Fruit fly (Drosophila melanogaster): ENCODE data around the gene GCC185.

Gene GCC185

DNA sequence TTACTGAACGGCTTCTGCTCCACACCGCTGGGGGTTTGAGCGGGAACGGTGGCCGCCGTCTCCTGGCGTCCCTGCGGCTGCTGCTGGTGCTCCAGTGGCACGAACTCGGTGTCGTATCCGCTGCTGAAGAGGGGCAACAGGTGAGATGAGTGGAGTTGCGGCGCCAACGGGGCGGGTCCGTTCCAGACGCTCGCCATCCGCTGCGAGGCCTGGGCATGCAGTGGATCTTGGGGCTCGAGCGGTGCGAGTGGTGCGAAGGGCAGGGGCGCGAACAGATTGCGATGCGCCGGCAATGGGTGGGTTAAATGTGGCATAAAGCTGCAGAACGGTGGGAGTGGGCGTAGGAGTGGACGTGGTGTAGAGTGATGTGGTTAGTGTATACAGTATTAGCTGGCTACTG lies 21.4 kb upstream of the GCC185 start:
- TF ChIP-seq Pif1A (GFP tag; optimal IDR thresholded peaks at IDR 0.05): no peak
- TF ChIP-seq rn (GFP tag; IDR thresholded peaks at IDR 0.05): no peak
- TF ChIP-seq Pif1B (GFP tag; optimal IDR thresholded peaks at IDR 0.05): no peak
- peak; percentile 87 for TF ChIP-seq CG13204 (GFP tag; optimal IDR thresholded peaks at IDR 0.05)

DNA sequence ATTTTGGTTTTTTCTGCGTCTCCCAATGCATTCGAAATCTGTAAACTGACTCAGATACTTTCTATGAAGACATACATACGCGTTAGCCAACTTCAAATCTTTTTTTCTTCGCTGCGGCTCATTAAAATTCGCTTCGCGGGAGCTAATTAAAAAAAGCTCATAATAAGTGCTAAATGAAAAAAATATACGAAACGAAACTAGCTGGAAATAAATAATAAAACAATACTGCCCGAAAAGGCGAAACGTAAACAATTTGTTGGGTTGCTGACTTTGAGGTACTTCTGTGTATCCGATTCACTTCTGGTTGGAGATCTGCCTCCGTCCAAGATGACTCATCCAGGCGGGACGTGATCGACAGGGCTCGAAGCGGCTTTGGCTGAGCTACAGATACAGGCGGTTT lies 20.6 kb upstream of the GCC185 start:
- peak; percentile 42 for TF ChIP-seq CG13204 (GFP tag; optimal IDR thresholded peaks at IDR 0.05)
- no peak for TF ChIP-seq CG34367 (tag; optimal IDR thresholded peaks at IDR 0.05)
- no peak for TF ChIP-seq D1 (tag; optimal IDR thresholded peaks at IDR 0.05)
- TF ChIP-seq CG32121 (GFP tag; IDR thresholded peaks at IDR 0.05): no peak

dm6 chr3R:11991538-11992164 lies 18.9 kb upstream of the GCC185 start:
- TF ChIP-seq rn (GFP tag; IDR thresholded peaks at IDR 0.05) (no peak), CG10348 (GFP tag; IDR thresholded peaks at IDR 0.05) (no peak), CG4496 (GFP tag; IDR thresholded peaks at IDR 0.05) (no peak), fd96Ca (GFP tag; IDR thresholded peaks at IDR 0.05) (no peak), CG14655 (GFP tag; optimal IDR thresholded peaks at IDR 0.05) (no peak), CG17806 (tag; optimal IDR thresholded peaks at IDR 0.05) (no peak), CG32121 (GFP tag; IDR thresholded peaks at IDR 0.05) (no peak), Ets98B (GFP tag; IDR thresholded peaks at IDR 0.05) (no peak), CG12605 (GFP tag; IDR thresholded peaks at IDR 0.05) (no peak), CG8159 (tag; optimal IDR thresholded peaks at IDR 0.05) (no peak)

DNA sequence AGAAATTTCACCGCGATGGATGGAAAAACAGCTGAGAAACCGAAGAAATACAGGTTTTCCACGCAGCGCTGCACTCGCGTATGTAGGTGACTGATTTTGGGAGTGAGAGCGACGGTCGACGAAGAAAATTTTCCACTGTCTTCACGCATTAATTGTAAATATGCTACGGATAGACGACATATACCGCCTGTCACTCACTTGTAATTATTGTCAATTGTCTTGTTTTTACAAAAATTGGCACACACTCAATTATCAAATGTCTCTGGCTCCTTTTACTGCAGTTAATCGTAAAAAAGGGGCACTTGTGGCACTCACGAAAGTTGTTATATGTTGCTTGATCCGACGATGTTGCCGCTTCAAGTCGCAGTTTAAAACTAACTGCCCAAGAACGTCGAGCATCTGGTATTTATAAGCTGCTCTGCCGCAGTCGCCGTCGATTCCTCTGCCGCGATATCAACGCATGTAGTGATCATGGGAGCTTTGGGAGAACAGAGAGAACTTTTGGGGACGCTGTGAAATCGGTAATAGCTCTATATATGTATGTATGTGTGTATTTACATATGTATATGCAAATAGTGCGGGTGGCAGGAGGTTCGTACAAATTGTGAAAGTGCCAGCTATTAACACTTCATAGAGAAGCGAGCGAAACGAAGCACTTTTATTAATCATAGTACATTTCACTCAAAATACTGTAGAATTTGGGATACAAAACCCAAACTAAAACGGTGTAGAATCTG lies 17.5 kb upstream of the GCC185 start, which contains the start of gene mfas:
TSS of gene mfas (minus strand) at position 382 of the 737 bp plus-strand sequence.
- TF ChIP-seq EcR (GFP tag; optimal IDR thresholded peaks at IDR 0.05) (peak; percentile 58), fd96Ca (GFP tag; IDR thresholded peaks at IDR 0.05) (no peak), Snoo (tag; optimal IDR thresholded peaks at IDR 0.05) (peak; percentile 3), CG14655 (GFP tag; optimal IDR thresholded peaks at IDR 0.05) (no peak), gl (tag; optimal IDR thresholded peaks at IDR 0.05) (no peak), CG9948 (tag; optimal IDR thresholded peaks at IDR 0.05) (no peak), CG13204 (GFP tag; optimal IDR thresholded peaks at IDR 0.05) (peak; percentile 21), CG12605 (GFP tag; IDR thresholded peaks at IDR 0.05) (0 out of 2 replicates have a peak, but pooled peaks have one; percentile 9), D1 (tag; optimal IDR thresholded peaks at IDR 0.05) (no peak), Pif1B (GFP tag; optimal IDR thresholded peaks at IDR 0.05) (peak; percentile 51), Ets98B (GFP tag; IDR thresholded peaks at IDR 0.05) (no peak; the same call in 1 of the 2 replicates), CG4496 (GFP tag; IDR thresholded peaks at IDR 0.05) (0 out of 3 replicates have a peak, but pooled peaks have one; percentile 38), CG15710 (tag; optimal IDR thresholded peaks at IDR 0.05) (no peak), CG10348 (GFP tag; IDR thresholded peaks at IDR 0.05) (no peak), CG34367 (tag; optimal IDR thresholded peaks at IDR 0.05) (no peak), CG17806 (tag; optimal IDR thresholded peaks at IDR 0.05) (no peak), CG32121 (GFP tag; IDR thresholded peaks at IDR 0.05) (no peak), Pif1A (GFP tag; optimal IDR thresholded peaks at IDR 0.05) (peak; percentile 37)

DNA sequence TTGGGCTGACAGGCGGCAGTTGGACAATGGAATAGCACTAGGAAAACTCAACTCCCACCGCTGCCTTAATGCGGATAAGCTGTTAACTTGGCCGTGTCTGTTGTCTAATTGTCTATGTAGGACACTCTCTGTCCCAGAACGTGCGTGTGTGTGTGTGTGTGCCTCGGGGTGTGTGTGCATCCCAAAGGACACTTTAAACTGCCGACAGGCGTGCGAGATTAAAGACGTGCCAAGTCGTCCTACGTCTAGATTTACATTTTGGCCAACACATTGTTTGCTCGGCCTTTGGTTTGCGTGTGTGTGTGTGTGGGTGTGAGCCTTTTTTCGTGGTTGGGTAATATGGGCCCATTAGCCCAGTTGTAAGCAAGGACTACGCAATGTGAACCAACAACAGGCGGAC lies 12.4 kb upstream of the GCC185 start:
- TF ChIP-seq Pif1A (GFP tag; optimal IDR thresholded peaks at IDR 0.05): no peak
- TF ChIP-seq CG15710 (tag; optimal IDR thresholded peaks at IDR 0.05): no peak
- no peak for TF ChIP-seq CG12605 (GFP tag; IDR thresholded peaks at IDR 0.05)
- TF ChIP-seq CG17806 (tag; optimal IDR thresholded peaks at IDR 0.05): no peak
- no peak for TF ChIP-seq gl (tag; optimal IDR thresholded peaks at IDR 0.05)
- TF ChIP-seq CG14655 (GFP tag; optimal IDR thresholded peaks at IDR 0.05): no peak
- no peak for TF ChIP-seq fd96Ca (GFP tag; IDR thresholded peaks at IDR 0.05)
- no peak for TF ChIP-seq EcR (GFP tag; optimal IDR thresholded peaks at IDR 0.05)
- no peak for TF ChIP-seq CG8159 (tag; optimal IDR thresholded peaks at IDR 0.05)
- TF ChIP-seq CG4496 (GFP tag; IDR thresholded peaks at IDR 0.05): no peak
- no peak for TF ChIP-seq CG13204 (GFP tag; optimal IDR thresholded peaks at IDR 0.05)
- TF ChIP-seq rn (GFP tag; IDR thresholded peaks at IDR 0.05): no peak
- no peak for TF ChIP-seq CG9948 (tag; optimal IDR thresholded peaks at IDR 0.05)
- no peak for TF ChIP-seq CG32121 (GFP tag; IDR thresholded peaks at IDR 0.05)

- TF ChIP-seq fd96Ca (GFP tag; IDR thresholded peaks at IDR 0.05): no peak
- TF ChIP-seq CG12605 (GFP tag; IDR thresholded peaks at IDR 0.05): 0 out of 2 replicates have a peak, but pooled peaks have one; percentile 26
These were observed 11.5 kb upstream of the GCC185 start, which contains the start of gene Ect3 for dm6 chr3R:11999074-11999473. Gene Ect3 (plus strand): TSS chr3R:11999278.

- peak; percentile 26; the same call in 1 of the 2 replicates for TF ChIP-seq CG12605 (GFP tag; IDR thresholded peaks at IDR 0.05)
- TF ChIP-seq EcR (GFP tag; optimal IDR thresholded peaks at IDR 0.05): no peak
- no peak for TF ChIP-seq gl (tag; optimal IDR thresholded peaks at IDR 0.05)
These were observed 5.2 kb upstream of the GCC185 start, which contains the start of gene Tk for dm6 chr3R:12005417-12005816. Gene Tk (minus strand): TSS chr3R:12005473.
